Worm (Caenorhabditis elegans) whole organism, L1 larva: ENCODE results near the gene tag-342.
A peak's percentile ranks its signal among the peaks of the same experiment; 100 is the strongest.

Experiments
- aly-2 ChIP-seq: fragments of 150-350 bp; optimal IDR thresholded peaks from 2 replicates; lab custom pipeline; 2014; ENCODE audit warnings: missing biosample characterization, missing genetic modification characterization
- ceh-88 ChIP-seq: fragments of 200-800 bp; sonication (Bioruptor generic); IDR thresholded peaks from 2 replicates; pipeline ENCODE4 v1.3.6; 2022; ENCODE audit warnings: missing genetic modification characterization, missing compliant biosample characterization
- elt-3 ChIP-seq, 6 experiments: fragments of 150-350 bp in 1 of 6; sonication (generic microtip); optimal IDR thresholded peaks; 2 replicates each; lab custom pipeline; 2017 to 2018; ENCODE audit warnings: missing biosample characterization in 6 of 6, missing genetic modification characterization in 6 of 6, inconsistent platforms in 1 of 6
- ets-5 ChIP-seq: fragments of 200-800 bp; sonication (Bioruptor generic); IDR thresholded peaks from 2 replicates; pipeline ENCODE4 v1.3.6; 2022; ENCODE audit warnings: missing genetic modification characterization, missing compliant biosample characterization
- lin-15B ChIP-seq: fragments of 150-350 bp; sonication (generic microtip); optimal IDR thresholded peaks from 3 replicates; lab custom pipeline; 2014; ENCODE audit warnings: missing biosample characterization, missing genetic modification characterization
- lin-35 ChIP-seq, 2 experiments: fragments of 150-350 bp; optimal IDR thresholded peaks; 2 replicates each; lab custom pipeline; 2014; ENCODE audit warnings: missing biosample characterization in 2 of 2, missing genetic modification characterization in 2 of 2, missing genetic modification reagents in 2 of 2
- nhr-71 ChIP-seq: sonication (generic microtip); optimal IDR thresholded peaks from 2 replicates; lab custom pipeline; 2016; ENCODE audit warnings: mild to moderate bottlenecking, missing genetic modification characterization, moderate library complexity, missing compliant biosample characterization

- TF ChIP-seq elt-3 (tag; optimal IDR thresholded peaks at IDR 0.05; lab: Kevin White, UChicago) (no peak), lin-35 (GFP tag; optimal IDR thresholded peaks at IDR 0.05; lab: Kevin White, UChicago) (no peak), nhr-71 (tag; lab: Kevin White, UChicago) (peak; percentile 12), ceh-88 (GFP tag; lab: Robert Waterston, UW) (no peak), ets-5 (no peak), lin-15B (tag; lab: Kevin White, UChicago) (no peak), aly-2 (tag; lab: Kevin White, UChicago) (peak; percentile 17)
Measured at ce11 chrIII:9462785-9463467, 5.0 kb upstream of the tag-342 start.
